Fruit fly (Drosophila melanogaster): Measurements from ENCODE around the gene CG32241.
A peak's percentile ranks its signal among the peaks of the same experiment; 100 is the strongest.

The CG32241 gene

dm6 chr3L:4480764-4481163 lies 14.3 kb upstream of the CG32241 start:
- TF ChIP-seq Crg-1 (GFP tag; optimal IDR thresholded peaks at IDR 0.05) (no peak), cic (GFP tag; optimal IDR thresholded peaks at IDR 0.05) (no peak), Hr96 (GFP tag; optimal IDR thresholded peaks at IDR 0.05) (no peak), CG12768 (GFP tag; optimal IDR thresholded peaks at IDR 0.05) (no peak), tj (GFP tag; optimal IDR thresholded peaks at IDR 0.05) (no peak), CG7045 (GFP tag; optimal IDR thresholded peaks at IDR 0.05) (no peak), CG11617 (GFP tag; optimal IDR thresholded peaks at IDR 0.05) (no peak), CG33017 (tag; optimal IDR thresholded peaks at IDR 0.05) (no peak), Mnt (GFP tag; optimal IDR thresholded peaks at IDR 0.05) (no peak), CG1620 (GFP tag; optimal IDR thresholded peaks at IDR 0.05) (no peak), ovo (GFP tag; optimal IDR thresholded peaks at IDR 0.05) (no peak), toe (GFP tag; optimal IDR thresholded peaks at IDR 0.05) (no peak), Clk (GFP tag; optimal IDR thresholded peaks at IDR 0.05) (no peak), CG14711 (tag; optimal IDR thresholded peaks at IDR 0.05) (no peak), kay (GFP tag; ENCODE audit: borderline replicate concordance) (no peak), CG7101 (tag; optimal IDR thresholded peaks at IDR 0.05) (no peak)

- TF ChIP-seq tj (GFP tag; optimal IDR thresholded peaks at IDR 0.05) (no peak), CG12768 (GFP tag; optimal IDR thresholded peaks at IDR 0.05) (no peak), Clk (GFP tag; optimal IDR thresholded peaks at IDR 0.05) (no peak)
These were observed 13.5 kb upstream of the CG32241 start, which contains the start of gene CG7465 for dm6 chr3L:4479938-4480337. TSS of gene CG7465 (plus strand) at chr3L:4480283.

- TF ChIP-seq bab1 (GFP tag; optimal IDR thresholded peaks at IDR 0.05): no peak
- no peak for TF ChIP-seq CG7045 (GFP tag; optimal IDR thresholded peaks at IDR 0.05)
- TF ChIP-seq CG5204 (GFP tag; optimal IDR thresholded peaks at IDR 0.05): no peak
- TF ChIP-seq tj (GFP tag; optimal IDR thresholded peaks at IDR 0.05): no peak
- TF ChIP-seq Clk (GFP tag; optimal IDR thresholded peaks at IDR 0.05): no peak
- TF ChIP-seq pad (GFP tag; optimal IDR thresholded peaks at IDR 0.05): no peak
- no peak for TF ChIP-seq cnc (optimal IDR thresholded peaks at IDR 0.05)
- no peak for TF ChIP-seq CG12768 (GFP tag; optimal IDR thresholded peaks at IDR 0.05)
- TF ChIP-seq CG33017 (tag; optimal IDR thresholded peaks at IDR 0.05): no peak
- no peak for TF ChIP-seq Mnt (GFP tag; optimal IDR thresholded peaks at IDR 0.05)
- TF ChIP-seq Hr96 (GFP tag; optimal IDR thresholded peaks at IDR 0.05): no peak
- no peak for TF ChIP-seq CG7101 (tag; optimal IDR thresholded peaks at IDR 0.05)
- TF ChIP-seq Crg-1 (GFP tag; optimal IDR thresholded peaks at IDR 0.05): no peak
- TF ChIP-seq kay (GFP tag; ENCODE audit: borderline replicate concordance): no peak
- TF ChIP-seq CG1620 (GFP tag; optimal IDR thresholded peaks at IDR 0.05): no peak
- TF ChIP-seq cic (GFP tag; optimal IDR thresholded peaks at IDR 0.05): no peak
- no peak for TF ChIP-seq ovo (GFP tag; optimal IDR thresholded peaks at IDR 0.05)
- TF ChIP-seq CG11617 (GFP tag; optimal IDR thresholded peaks at IDR 0.05): no peak
These were observed 11.3 kb upstream of the CG32241 start for dm6 chr3L:4477656-4478254.

dm6 chr3L:4475704-4476103 lies 9.3 kb upstream of the CG32241 start:
- TF ChIP-seq CG12768 (GFP tag; optimal IDR thresholded peaks at IDR 0.05): no peak
- no peak for TF ChIP-seq Clk (GFP tag; optimal IDR thresholded peaks at IDR 0.05)
- TF ChIP-seq cic (GFP tag; optimal IDR thresholded peaks at IDR 0.05): no peak
- TF ChIP-seq CG7045 (GFP tag; optimal IDR thresholded peaks at IDR 0.05): no peak
- no peak for TF ChIP-seq Crg-1 (GFP tag; optimal IDR thresholded peaks at IDR 0.05)
- no peak for TF ChIP-seq Hr96 (GFP tag; optimal IDR thresholded peaks at IDR 0.05)
- TF ChIP-seq CG14711 (tag; optimal IDR thresholded peaks at IDR 0.05): no peak
- no peak for TF ChIP-seq cnc (optimal IDR thresholded peaks at IDR 0.05)
- no peak for TF ChIP-seq CG5204 (GFP tag; optimal IDR thresholded peaks at IDR 0.05)
- no peak for TF ChIP-seq CG7101 (tag; optimal IDR thresholded peaks at IDR 0.05)
- TF ChIP-seq ovo (GFP tag; optimal IDR thresholded peaks at IDR 0.05): no peak
- TF ChIP-seq tj (GFP tag; optimal IDR thresholded peaks at IDR 0.05): no peak
- TF ChIP-seq kay (GFP tag; ENCODE audit: borderline replicate concordance): no peak
- no peak for TF ChIP-seq toe (GFP tag; optimal IDR thresholded peaks at IDR 0.05)
- TF ChIP-seq bab1 (GFP tag; optimal IDR thresholded peaks at IDR 0.05): no peak

dm6 chr3L:4474946-4475470 lies 8.6 kb upstream of the CG32241 start:
- no peak for TF ChIP-seq CG7101 (tag; optimal IDR thresholded peaks at IDR 0.05)
- TF ChIP-seq CG7045 (GFP tag; optimal IDR thresholded peaks at IDR 0.05): peak; percentile 48
- TF ChIP-seq CG14711 (tag; optimal IDR thresholded peaks at IDR 0.05): peak; percentile 23
- no peak for TF ChIP-seq Mnt (GFP tag; optimal IDR thresholded peaks at IDR 0.05)
- TF ChIP-seq bab1 (GFP tag; optimal IDR thresholded peaks at IDR 0.05): peak; percentile 91
- TF ChIP-seq cnc (optimal IDR thresholded peaks at IDR 0.05): no peak
- no peak for TF ChIP-seq Crg-1 (GFP tag; optimal IDR thresholded peaks at IDR 0.05)

DNA sequence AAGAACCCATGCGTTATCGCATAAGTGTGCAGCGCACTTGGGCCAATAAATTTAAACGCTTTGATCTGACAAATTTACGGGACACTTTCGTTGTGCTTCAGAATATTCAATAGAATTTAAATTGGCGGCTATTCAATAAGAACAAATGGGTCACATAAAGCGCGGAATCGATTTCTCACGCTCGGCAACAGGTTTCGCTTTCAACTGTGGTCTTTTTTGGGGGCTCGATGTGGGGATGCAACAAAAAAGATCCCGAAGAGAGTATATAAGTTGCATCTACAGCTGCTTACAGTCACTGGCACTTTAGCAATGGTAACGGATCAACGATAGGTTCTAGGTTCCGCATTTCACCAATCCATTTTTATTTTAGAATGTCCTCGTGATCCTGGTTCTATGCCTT lies 6.3 kb upstream of the CG32241 start, which contains the start of gene CG11349:
TSS of gene CG11349 (plus strand) at position 301 of the 400 bp plus-strand sequence.
- TF ChIP-seq ovo (GFP tag; optimal IDR thresholded peaks at IDR 0.05): no peak
- no peak for TF ChIP-seq CG7045 (GFP tag; optimal IDR thresholded peaks at IDR 0.05)
- TF ChIP-seq bab1 (GFP tag; optimal IDR thresholded peaks at IDR 0.05): no peak
- TF ChIP-seq CG11617 (GFP tag; optimal IDR thresholded peaks at IDR 0.05): no peak
- no peak for TF ChIP-seq CG33017 (tag; optimal IDR thresholded peaks at IDR 0.05)
- TF ChIP-seq cnc (optimal IDR thresholded peaks at IDR 0.05): no peak
- no peak for TF ChIP-seq CG5204 (GFP tag; optimal IDR thresholded peaks at IDR 0.05)
- TF ChIP-seq Clk (GFP tag; optimal IDR thresholded peaks at IDR 0.05): no peak
- TF ChIP-seq Mnt (GFP tag; optimal IDR thresholded peaks at IDR 0.05): no peak
- no peak for TF ChIP-seq Crg-1 (GFP tag; optimal IDR thresholded peaks at IDR 0.05)
- TF ChIP-seq tj (GFP tag; optimal IDR thresholded peaks at IDR 0.05): no peak
- no peak for TF ChIP-seq CG1620 (GFP tag; optimal IDR thresholded peaks at IDR 0.05)
- no peak for TF ChIP-seq toe (GFP tag; optimal IDR thresholded peaks at IDR 0.05)
- no peak for TF ChIP-seq CG12768 (GFP tag; optimal IDR thresholded peaks at IDR 0.05)
- no peak for TF ChIP-seq kay (GFP tag; ENCODE audit: borderline replicate concordance)
- TF ChIP-seq Hr96 (GFP tag; optimal IDR thresholded peaks at IDR 0.05): no peak
